Worm (Caenorhabditis elegans) whole organism, L4/young adult: ENCODE measurements around the gene bli-1.

Experiments
- W03F9.2 ChIP-seq: fragments of 150-350 bp; optimal IDR thresholded peaks from 2 replicates; lab custom pipeline; 2014; ENCODE audit warnings: missing biosample characterization, missing genetic modification characterization
- dao-5 ChIP-seq: sonication (generic microtip); optimal IDR thresholded peaks from 2 replicates; lab custom pipeline; 2016; ENCODE audit warnings: missing genotype, missing genetic modification characterization, moderate library complexity, missing compliant biosample characterization
- him-1 ChIP-seq: sonication (generic microtip); optimal IDR thresholded peaks from 2 replicates; lab custom pipeline; 2016; ENCODE audit warnings: missing genotype, missing genetic modification reagents, missing genetic modification characterization, missing compliant biosample characterization

Gene bli-1

DNA sequence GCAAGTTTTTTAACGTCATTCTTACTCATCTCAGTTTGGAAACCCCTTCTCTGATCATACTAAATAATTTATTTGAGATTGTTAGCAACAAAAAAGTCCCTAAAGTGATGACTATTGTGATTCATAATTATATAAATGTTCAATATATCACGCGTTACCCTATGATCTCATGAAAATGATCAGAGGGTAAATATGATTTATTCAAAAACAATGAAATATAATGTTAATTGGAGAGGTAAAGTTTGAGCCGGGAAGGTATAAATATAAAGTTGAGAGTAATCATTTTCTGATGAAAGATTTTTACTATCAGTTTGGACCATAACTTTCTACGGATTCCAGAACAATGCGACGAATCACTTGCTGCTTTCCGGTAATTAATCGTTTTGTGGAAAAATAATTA lies 28.3 kb downstream of the bli-1 start, which contains the start of gene C52A11.3:
Gene C52A11.3 (plus strand): TSS at position 301 of the 400 bp plus-strand sequence.
- TF ChIP-seq dao-5 (no peak), him-1 (tag; lab: Kevin White, UChicago) (no peak), W03F9.2 (tag; lab: Kevin White, UChicago) (no peak)

DNA sequence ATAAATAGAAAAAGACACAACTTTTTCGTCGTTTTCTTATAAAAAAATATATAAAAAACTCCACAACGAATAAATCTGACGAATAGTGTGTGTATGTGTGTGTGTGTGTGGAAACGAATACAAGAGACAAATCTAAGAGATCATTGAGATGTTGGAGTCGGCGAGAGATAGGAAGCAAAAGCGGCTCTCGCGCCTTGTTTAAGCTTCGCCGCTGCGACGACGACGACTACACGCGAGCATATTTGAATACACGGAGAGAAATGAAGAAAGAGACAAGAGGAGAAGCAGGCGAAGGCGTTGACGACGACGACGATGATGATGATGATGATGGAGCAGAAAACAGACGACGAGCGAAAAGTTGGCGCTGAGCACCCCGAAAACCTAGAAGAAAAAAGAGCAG lies 36.0 kb downstream of the bli-1 start:
- TF ChIP-seq him-1 (tag; lab: Kevin White, UChicago): peak; percentile 0
- no peak for TF ChIP-seq W03F9.2 (tag; lab: Kevin White, UChicago)

DNA sequence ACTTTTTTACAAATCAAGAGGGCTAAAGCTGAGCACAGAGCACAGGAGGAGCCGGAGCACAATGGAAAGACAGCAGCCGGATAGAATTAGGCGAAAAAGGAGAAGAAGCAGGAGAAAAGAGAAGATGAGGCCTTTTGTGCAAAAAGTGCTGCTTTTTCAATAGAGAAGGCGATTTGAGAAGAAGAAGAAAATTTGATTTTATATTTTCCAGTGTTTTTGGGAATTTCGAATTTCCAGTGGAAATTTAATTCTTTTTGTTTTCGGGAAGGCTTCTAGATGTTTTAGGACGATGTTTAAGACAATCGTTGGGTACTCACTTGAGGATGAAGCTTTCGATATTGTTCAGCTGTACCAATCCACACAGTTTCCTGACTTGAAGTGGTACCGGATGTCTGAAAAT lies 44.9 kb downstream of the bli-1 start:
- TF ChIP-seq him-1 (tag; lab: Kevin White, UChicago) (no peak), W03F9.2 (tag; lab: Kevin White, UChicago) (no peak), dao-5 (no peak)

DNA sequence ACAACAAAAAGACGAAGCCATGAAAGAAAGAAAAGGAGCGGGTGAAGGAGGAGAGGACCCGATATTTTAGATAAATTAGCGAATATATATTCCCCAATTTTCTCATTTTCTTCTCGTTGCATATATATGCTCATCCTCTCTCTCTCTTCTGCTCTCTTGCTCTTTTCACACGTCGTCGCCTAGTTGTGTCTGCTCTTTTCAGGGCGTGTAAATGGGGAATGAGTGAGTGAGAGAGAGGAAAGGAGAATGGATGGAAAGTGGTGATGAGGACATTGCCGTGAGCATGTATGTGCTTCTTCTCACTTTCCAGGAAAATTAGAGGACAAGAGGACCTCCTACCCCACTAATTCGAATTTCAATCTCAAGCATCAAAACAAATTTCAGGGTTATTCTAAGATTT lies 46.7 kb downstream of the bli-1 start:
- TF ChIP-seq W03F9.2 (tag; lab: Kevin White, UChicago) (no peak), him-1 (tag; lab: Kevin White, UChicago) (no peak), dao-5 (no peak)

DNA sequence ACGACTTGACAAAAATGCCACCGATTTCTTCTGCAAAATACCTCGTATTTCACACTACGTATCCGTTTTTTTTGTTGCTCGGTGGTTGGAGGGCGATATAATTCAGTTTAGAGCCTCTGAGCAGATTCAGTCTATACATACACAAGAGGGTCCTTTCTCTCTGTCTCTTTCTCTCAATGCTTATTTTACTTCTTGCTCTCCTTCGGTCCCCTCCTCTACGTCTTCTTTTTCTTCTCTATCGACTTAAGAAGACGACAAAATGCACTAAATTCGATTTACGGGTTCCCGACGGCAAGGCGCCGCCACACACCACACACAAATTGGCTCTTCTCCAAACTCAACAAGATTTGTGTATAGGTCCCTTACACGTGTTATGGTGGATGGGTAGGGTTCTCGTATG lies 50.2 kb downstream of the bli-1 start:
- TF ChIP-seq dao-5: no peak
- no peak for TF ChIP-seq W03F9.2 (tag; lab: Kevin White, UChicago)
- no peak for TF ChIP-seq him-1 (tag; lab: Kevin White, UChicago)

- no peak for TF ChIP-seq dao-5
- TF ChIP-seq W03F9.2 (tag; lab: Kevin White, UChicago): no peak
- no peak for TF ChIP-seq him-1 (tag; lab: Kevin White, UChicago)
Measured at ce11 chrII:10759425-10759824, 50.7 kb downstream of the bli-1 start.

ce11 chrII:10760801-10761200 lies 52.0 kb downstream of the bli-1 start:
- TF ChIP-seq him-1 (tag; lab: Kevin White, UChicago) (no peak), dao-5 (no peak), W03F9.2 (tag; lab: Kevin White, UChicago) (no peak)

- peak; percentile 65 for TF ChIP-seq him-1 (tag; lab: Kevin White, UChicago)
- no peak for TF ChIP-seq W03F9.2 (tag; lab: Kevin White, UChicago)
Measured at ce11 chrII:10761653-10762052, 52.9 kb downstream of the bli-1 start.
